Worm (Caenorhabditis elegans) whole organism, early embryonic: ENCODE measurements around the gene C53B7.2.
A peak's percentile ranks its signal among the peaks of the same experiment; 100 is the strongest.
"Not testable (repeated sequence)": the region's sequence is repeated elsewhere in the genome, so short reads cannot be mapped to it uniquely, and the experiment has no call there.

ENCODE experiments used
- B0310.2 ChIP-seq: sonication (generic microtip); optimal IDR thresholded peaks from 2 replicates; lab custom pipeline; 2016; ENCODE audit warnings: mild to moderate bottlenecking, missing genetic modification characterization, missing compliant biosample characterization
- F13C5.2 ChIP-seq: sonication (generic microtip); optimal IDR thresholded peaks from 2 replicates; lab custom pipeline; 2017; ENCODE audit warnings: mild to moderate bottlenecking, missing genetic modification characterization, inconsistent platforms, missing compliant biosample characterization
- aly-1 ChIP-seq: sonication (generic microtip); optimal IDR thresholded peaks from 2 replicates; lab custom pipeline; 2016; ENCODE audit warnings: missing genetic modification characterization, missing compliant biosample characterization
- ama-1 ChIP-seq: fragments of 150-350 bp; optimal IDR thresholded peaks from 2 replicates; lab custom pipeline; 2014
- ceh-13 ChIP-seq: fragments of 200-800 bp; sonication (Bioruptor generic); optimal IDR thresholded peaks from 2 replicates; lab custom pipeline; 2018; ENCODE audit warnings: mild to moderate bottlenecking, missing genetic modification characterization, missing compliant biosample characterization
- ceh-36 ChIP-seq: sonication (generic microtip); optimal IDR thresholded peaks from 2 replicates; lab custom pipeline; 2016; ENCODE audit warnings: missing genetic modification characterization, inconsistent platforms, missing compliant biosample characterization
- ets-7 ChIP-seq: sonication (generic microtip); optimal IDR thresholded peaks from 2 replicates; lab custom pipeline; 2016; ENCODE audit warnings: missing genotype, missing genetic modification characterization, missing compliant biosample characterization
- flt-1 ChIP-seq: fragments of 200-800 bp; sonication (Bioruptor generic); IDR thresholded peaks from 2 replicates; pipeline ENCODE4 v1.3.6; 2022; ENCODE audit warnings: missing genetic modification characterization, missing compliant biosample characterization
- hmbx-1 ChIP-seq: sonication (generic microtip); optimal IDR thresholded peaks from 2 replicates; lab custom pipeline; 2016; ENCODE audit warnings: mild to moderate bottlenecking, missing genetic modification characterization, missing compliant biosample characterization
- hmg-4 ChIP-seq: fragments of 200-800 bp; sonication (Bioruptor generic); optimal IDR thresholded peaks from 2 replicates; lab custom pipeline; 2018; ENCODE audit warnings: mild to moderate bottlenecking, missing genetic modification characterization, missing compliant biosample characterization
- hnd-1 ChIP-seq: sonication (generic microtip); optimal IDR thresholded peaks from 2 replicates; lab custom pipeline; 2016; ENCODE audit warnings: missing genetic modification characterization, missing compliant biosample characterization
- pes-1 ChIP-seq: fragments of 200-800 bp; sonication (Bioruptor generic); IDR thresholded peaks from 2 replicates; pipeline ENCODE4 v1.3.6; 2022; ENCODE audit warnings: missing genetic modification reagents, missing genetic modification characterization, missing compliant biosample characterization
- scrt-1 ChIP-seq: fragments of 200-800 bp; sonication (Bioruptor generic); IDR thresholded peaks from 2 replicates; pipeline ENCODE4 v1.3.6; 2022; ENCODE audit warnings: missing genetic modification characterization, missing compliant biosample characterization
- sea-1 ChIP-seq: fragments of 200-800 bp; sonication (Bioruptor generic); conservative IDR thresholded peaks from 2 replicates; pipeline ENCODE4 v1.3.6; 2022; ENCODE audit warnings: missing genetic modification characterization, missing compliant biosample characterization
- tbx-11 ChIP-seq: fragments of 200-800 bp; sonication (Bioruptor generic); IDR thresholded peaks from 2 replicates; pipeline ENCODE4 v1.3.6; 2022; ENCODE audit warnings: missing genetic modification characterization, missing compliant biosample characterization
- tbx-37 ChIP-seq: fragments of 200-800 bp; sonication (Bioruptor generic); conservative IDR thresholded peaks from 2 replicates; pipeline ENCODE4 v1.3.6; 2022; ENCODE audit warnings: missing genetic modification reagents, missing genetic modification characterization, missing compliant biosample characterization
- tra-4 ChIP-seq: sonication (generic microtip); optimal IDR thresholded peaks from 2 replicates; lab custom pipeline; 2017; ENCODE audit warnings: missing genetic modification characterization, missing compliant biosample characterization

The C53B7.2 gene

DNA sequence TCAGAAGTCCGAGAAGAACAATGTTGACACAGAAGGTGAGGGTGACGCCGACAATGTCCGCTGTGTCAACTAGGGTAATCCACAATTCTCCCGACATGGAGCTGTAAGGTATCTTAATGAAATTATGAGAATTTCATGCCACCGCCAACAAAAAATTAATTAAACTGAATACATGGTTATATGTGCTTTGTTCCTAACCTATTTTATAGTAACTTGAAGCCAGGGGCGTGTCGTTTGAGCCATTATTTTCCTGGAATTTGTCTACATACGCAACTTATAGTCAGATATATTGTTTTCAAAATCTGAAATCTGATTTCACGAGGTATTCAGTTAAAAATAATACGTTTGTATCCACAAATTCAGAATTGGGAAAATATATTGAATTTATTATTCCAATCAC lies 19.8 kb downstream of the C53B7.2 start, which contains the start of gene odr-10:
odr-10 (minus strand) TSS at position 101 of the 400 bp plus-strand sequence.
- no peak for TF ChIP-seq flt-1 (GFP tag; lab: Robert Waterston, UW)
- TF ChIP-seq ceh-36 (tag; lab: Kevin White, UChicago), result no peak
- no peak for TF ChIP-seq B0310.2 (tag; lab: Kevin White, UChicago)
- TF ChIP-seq tbx-37 (GFP tag; lab: Robert Waterston, UW), result no peak
- no peak for TF ChIP-seq hmbx-1
- TF ChIP-seq F13C5.2 (tag; lab: Kevin White, UChicago), result no peak
- TF ChIP-seq hnd-1, result no peak
- TF ChIP-seq pes-1 (GFP tag; lab: Robert Waterston, UW), result no peak

DNA sequence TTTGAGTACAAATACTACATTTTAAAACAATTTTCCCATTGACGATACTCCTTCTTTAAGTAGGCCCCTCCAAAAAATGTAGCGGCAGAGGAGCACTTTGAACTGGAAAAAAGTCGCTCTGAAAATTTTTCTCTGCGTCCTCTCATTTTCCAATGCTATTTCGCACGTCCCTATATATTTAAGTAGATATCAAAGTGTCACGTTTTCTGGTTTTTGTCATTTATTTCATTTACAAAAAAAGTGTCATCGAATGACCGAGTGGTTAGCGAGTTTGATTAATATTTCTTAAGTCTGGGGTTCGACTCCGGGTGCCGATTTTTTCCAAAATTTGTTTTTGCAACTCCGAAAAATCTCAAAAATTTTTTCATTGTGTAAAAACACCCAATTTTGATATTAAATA lies 20.9 kb downstream of the C53B7.2 start:
- TF ChIP-seq B0310.2 (tag; lab: Kevin White, UChicago) (no peak), tra-4 (tag; lab: Kevin White, UChicago) (no peak), tbx-11 (GFP tag; lab: Robert Waterston, UW) (no peak), ets-7 (tag; lab: Kevin White, UChicago) (no peak), pes-1 (GFP tag; lab: Robert Waterston, UW) (no peak), hmg-4 (GFP tag; lab: Kevin White, UChicago) (no peak)

DNA sequence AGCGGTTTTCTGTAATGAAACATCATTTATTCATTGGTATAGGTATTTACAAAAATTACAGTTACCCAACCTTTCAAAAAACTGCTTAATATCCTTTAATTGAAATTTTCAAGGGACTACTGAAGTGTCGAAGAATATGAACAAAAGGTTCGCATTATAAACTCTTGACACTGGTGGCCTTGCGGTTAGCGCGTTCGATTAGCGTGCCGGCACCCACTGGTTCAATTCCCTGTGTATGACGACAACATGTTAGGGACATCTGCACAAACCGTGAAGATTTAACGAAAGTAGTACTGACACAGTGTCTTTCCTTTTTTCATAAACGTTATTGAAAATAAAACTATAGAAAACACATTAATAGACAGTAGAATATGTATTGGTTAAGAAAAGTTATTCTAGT lies 21.7 kb downstream of the C53B7.2 start:
- TF ChIP-seq scrt-1 (GFP tag; lab: Robert Waterston, UW), result peak; percentile 60; the same call in 1 of the 2 replicates
- no peak for TF ChIP-seq ama-1 (lab: Kevin White, UChicago)
- TF ChIP-seq aly-1 (tag; lab: Kevin White, UChicago), result no peak
- no peak for TF ChIP-seq pes-1 (GFP tag; lab: Robert Waterston, UW)
- TF ChIP-seq tra-4 (tag; lab: Kevin White, UChicago), result no peak
- no peak for TF ChIP-seq hmbx-1
- TF ChIP-seq ceh-36 (tag; lab: Kevin White, UChicago), result no peak
- TF ChIP-seq tbx-11 (GFP tag; lab: Robert Waterston, UW), result 0 out of 2 replicates have a peak, but pooled peaks have one; percentile 52
- no peak for TF ChIP-seq ets-7 (tag; lab: Kevin White, UChicago)
- TF ChIP-seq hmg-4 (GFP tag; lab: Kevin White, UChicago), result peak; percentile 57
- TF ChIP-seq sea-1 (GFP tag; lab: Robert Waterston, UW), result peak; percentile 76
- TF ChIP-seq flt-1 (GFP tag; lab: Robert Waterston, UW), result peak; percentile 47; the same call in 1 of the 2 replicates
- peak; percentile 27 for TF ChIP-seq ceh-13 (GFP tag; lab: Kevin White, UChicago)
- TF ChIP-seq hnd-1, result no peak
- peak; percentile 41; the same call in 1 of the 2 replicates for TF ChIP-seq tbx-37 (GFP tag; lab: Robert Waterston, UW)
- TF ChIP-seq F13C5.2 (tag; lab: Kevin White, UChicago), result no peak
- TF ChIP-seq B0310.2 (tag; lab: Kevin White, UChicago), result no peak

DNA sequence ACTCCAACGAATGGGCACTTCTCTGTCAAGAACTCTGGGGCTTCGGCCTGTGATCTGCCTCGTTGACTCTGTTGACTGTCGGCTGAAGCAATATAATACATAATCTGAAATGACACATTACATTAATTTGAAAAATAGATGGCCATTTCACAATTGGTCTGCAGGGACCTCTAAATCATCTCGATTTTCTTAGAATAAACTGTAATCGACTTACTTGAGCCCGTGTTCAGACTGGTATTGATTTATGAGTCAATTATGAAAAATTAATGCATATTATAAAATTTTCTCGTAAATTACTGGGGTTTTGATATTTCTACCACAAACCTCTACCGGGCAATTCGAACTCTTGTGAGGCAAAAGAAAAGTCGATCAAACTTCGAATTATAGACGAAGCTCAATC lies 22.6 kb downstream of the C53B7.2 start, which contains the start of gene C53B7.6:
C53B7.6 (minus strand) TSS at position 101 of the 400 bp plus-strand sequence.
- not testable (repeated sequence) for TF ChIP-seq ceh-13 (GFP tag; lab: Kevin White, UChicago); sea-1 (GFP tag; lab: Robert Waterston, UW); tbx-11 (GFP tag; lab: Robert Waterston, UW)

DNA sequence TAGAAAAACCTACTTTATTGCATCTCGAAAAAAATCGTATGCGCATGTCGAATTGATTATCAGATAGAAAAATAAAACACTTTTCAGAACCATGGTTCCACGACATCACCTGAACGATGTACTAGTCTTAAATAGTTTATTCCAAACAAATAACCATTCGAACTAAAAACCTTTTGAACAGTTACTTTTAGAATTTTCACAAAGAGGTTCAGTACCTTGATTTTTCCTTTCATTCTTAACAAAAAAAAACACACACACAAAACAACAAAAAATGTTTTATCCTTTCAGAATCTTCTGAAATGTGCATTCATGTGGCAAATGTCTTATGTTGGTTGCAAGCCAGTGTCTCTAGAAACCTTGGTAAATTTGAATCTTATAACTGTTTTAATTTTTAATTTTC lies 28.7 kb downstream of the C53B7.2 start, which contains the start of gene F41C6.4:
F41C6.4 (minus strand) TSS at position 101 of the 400 bp plus-strand sequence.
- TF ChIP-seq hmbx-1, result no peak
- no peak for TF ChIP-seq tbx-37 (GFP tag; lab: Robert Waterston, UW)
- no peak for TF ChIP-seq ceh-13 (GFP tag; lab: Kevin White, UChicago)
- no peak for TF ChIP-seq hmg-4 (GFP tag; lab: Kevin White, UChicago)
- TF ChIP-seq tra-4 (tag; lab: Kevin White, UChicago), result no peak
- TF ChIP-seq ama-1 (lab: Kevin White, UChicago), result no peak
- TF ChIP-seq tbx-11 (GFP tag; lab: Robert Waterston, UW), result no peak
- no peak for TF ChIP-seq B0310.2 (tag; lab: Kevin White, UChicago)
- TF ChIP-seq aly-1 (tag; lab: Kevin White, UChicago), result no peak
- TF ChIP-seq scrt-1 (GFP tag; lab: Robert Waterston, UW), result no peak
- no peak for TF ChIP-seq flt-1 (GFP tag; lab: Robert Waterston, UW)
- no peak for TF ChIP-seq F13C5.2 (tag; lab: Kevin White, UChicago)
- TF ChIP-seq ets-7 (tag; lab: Kevin White, UChicago), result no peak

DNA sequence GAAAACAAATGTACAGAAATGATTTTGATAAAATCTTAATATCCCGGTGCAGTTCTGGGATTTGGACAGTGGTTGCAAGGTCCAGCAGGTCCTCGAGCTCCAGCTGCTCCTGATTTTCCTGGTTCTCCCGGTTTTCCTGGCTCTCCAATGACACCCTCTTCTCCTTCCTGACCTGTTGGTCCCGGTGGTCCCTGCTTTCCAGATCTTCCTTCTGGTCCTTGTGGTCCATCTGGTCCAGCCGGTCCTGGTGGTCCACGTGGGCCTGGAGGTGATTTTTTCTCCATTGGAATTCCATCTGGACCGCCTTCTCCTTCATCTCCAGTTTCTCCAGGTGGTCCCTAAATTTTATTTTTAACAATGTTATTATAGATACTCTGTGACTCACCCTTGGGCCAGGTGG lies 29.2 kb downstream of the C53B7.2 start:
- TF ChIP-seq B0310.2 (tag; lab: Kevin White, UChicago), result no peak

DNA sequence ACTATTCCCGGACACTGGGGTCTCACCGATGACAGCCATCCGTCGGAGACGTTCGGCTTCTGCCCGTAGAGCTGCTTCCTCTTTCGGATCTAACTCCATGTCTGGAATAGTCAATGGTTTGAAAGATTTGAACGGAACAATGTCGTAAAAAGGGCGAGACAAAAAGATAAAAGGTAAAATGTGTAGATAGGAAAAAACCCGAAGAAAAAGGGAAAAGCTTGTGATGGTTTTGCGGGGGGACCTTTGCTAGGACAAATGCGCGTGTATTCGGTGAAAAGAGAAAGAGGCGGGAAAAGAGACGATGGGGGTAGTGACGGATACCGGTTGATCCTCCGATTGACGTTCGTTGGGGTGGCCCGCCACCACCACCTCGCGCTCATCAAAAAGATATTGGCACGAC lies 31.4 kb downstream of the C53B7.2 start, which contains the start of gene col-173:
col-173 (minus strand) TSS at position 101 of the 400 bp plus-strand sequence.
- TF ChIP-seq hnd-1, result no peak
- no peak for TF ChIP-seq B0310.2 (tag; lab: Kevin White, UChicago)
- no peak for TF ChIP-seq tra-4 (tag; lab: Kevin White, UChicago)
- no peak for TF ChIP-seq ets-7 (tag; lab: Kevin White, UChicago)
- TF ChIP-seq F13C5.2 (tag; lab: Kevin White, UChicago), result no peak
- TF ChIP-seq scrt-1 (GFP tag; lab: Robert Waterston, UW), result no peak
- no peak for TF ChIP-seq ceh-13 (GFP tag; lab: Kevin White, UChicago)
- TF ChIP-seq hmg-4 (GFP tag; lab: Kevin White, UChicago), result no peak
- no peak for TF ChIP-seq ama-1 (lab: Kevin White, UChicago)
- no peak for TF ChIP-seq aly-1 (tag; lab: Kevin White, UChicago)
- TF ChIP-seq ceh-36 (tag; lab: Kevin White, UChicago), result no peak
- TF ChIP-seq flt-1 (GFP tag; lab: Robert Waterston, UW), result no peak
- no peak for TF ChIP-seq tbx-37 (GFP tag; lab: Robert Waterston, UW)
- no peak for TF ChIP-seq sea-1 (GFP tag; lab: Robert Waterston, UW)
- TF ChIP-seq hmbx-1, result no peak
- no peak for TF ChIP-seq tbx-11 (GFP tag; lab: Robert Waterston, UW)
- no peak for TF ChIP-seq pes-1 (GFP tag; lab: Robert Waterston, UW)
